Worm (Caenorhabditis elegans): Measurements from ENCODE around the gene C26D10.6.

The C26D10.6 gene

ce11 chrII:8326228-8326960, 28.1 kb downstream of the C26D10.6 start:
- TF ChIP-seq dao-5 (tag; optimal IDR thresholded peaks at IDR 0.05) (no peak), him-1 (tag; optimal IDR thresholded peaks at IDR 0.05) (no peak), W03F9.2 (tag; optimal IDR thresholded peaks at IDR 0.05) (no peak)

ce11 chrII:8325002-8325539, 29.4 kb downstream of the C26D10.6 start, which contains the start of the genes ran-3 and C26D10.3:
TSS of gene ran-3 (minus strand) at chrII:8325052.
TSS of gene C26D10.3 (plus strand) at chrII:8325386.
- no peak for TF ChIP-seq him-1 (tag; optimal IDR thresholded peaks at IDR 0.05)
- TF ChIP-seq W03F9.2 (tag; optimal IDR thresholded peaks at IDR 0.05) = peak; percentile 40
- no peak for TF ChIP-seq dao-5 (tag; optimal IDR thresholded peaks at IDR 0.05)

ce11 chrII:8321244-8321643, 33.3 kb downstream of the C26D10.6 start, which contains the start of gene shw-1:
TSS of gene shw-1 (minus strand) at chrII:8321471.
- no peak for TF ChIP-seq him-1 (tag; optimal IDR thresholded peaks at IDR 0.05)
- TF ChIP-seq dao-5 (tag; optimal IDR thresholded peaks at IDR 0.05) = no peak
- TF ChIP-seq W03F9.2 (tag; optimal IDR thresholded peaks at IDR 0.05) = no peak

- TF ChIP-seq W03F9.2 (tag; optimal IDR thresholded peaks at IDR 0.05) = no peak
- TF ChIP-seq dao-5 (tag; optimal IDR thresholded peaks at IDR 0.05) = no peak
- TF ChIP-seq him-1 (tag; optimal IDR thresholded peaks at IDR 0.05) = no peak
Measured at ce11 chrII:8316701-8317100, 37.8 kb downstream of the C26D10.6 start.

ce11 chrII:8314768-8315167, 39.7 kb downstream of the C26D10.6 start:
- TF ChIP-seq him-1 (tag; optimal IDR thresholded peaks at IDR 0.05) (no peak), W03F9.2 (tag; optimal IDR thresholded peaks at IDR 0.05) (no peak), dao-5 (tag; optimal IDR thresholded peaks at IDR 0.05) (no peak)

ce11 chrII:8312012-8312411, 42.5 kb downstream of the C26D10.6 start:
- TF ChIP-seq him-1 (tag; optimal IDR thresholded peaks at IDR 0.05) (no peak), dao-5 (tag; optimal IDR thresholded peaks at IDR 0.05) (no peak), W03F9.2 (tag; optimal IDR thresholded peaks at IDR 0.05) (no peak)

- no peak for TF ChIP-seq dao-5 (tag; optimal IDR thresholded peaks at IDR 0.05)
Measured at ce11 chrII:8311484-8311883, 43.0 kb downstream of the C26D10.6 start.

ce11 chrII:8308314-8308713, 46.2 kb downstream of the C26D10.6 start:
- TF ChIP-seq dao-5 (tag; optimal IDR thresholded peaks at IDR 0.05) (no peak), W03F9.2 (tag; optimal IDR thresholded peaks at IDR 0.05) (no peak), him-1 (tag; optimal IDR thresholded peaks at IDR 0.05) (no peak)

Measured in whole organism, L4/young adult.